Worm (Caenorhabditis elegans): ENCODE measurements around the gene Y38H6C.20.

Y38H6C.20 gene

ce11 chrV:20580511-20581040 lies 29.6 kb upstream of the Y38H6C.20 start, which contains the start of gene F26F2.7:
TSS of gene F26F2.7 (plus strand) at chrV:20580990.
- TF ChIP-seq mdl-1 (tag; optimal IDR thresholded peaks at IDR 0.05) (peak; percentile 30 to 45), lsy-2 (tag; optimal IDR thresholded peaks at IDR 0.05) (peak; percentile 82 to 93), C34F6.9 (tag; optimal IDR thresholded peaks at IDR 0.05) (peak; percentile 94), nhr-25 (tag; optimal IDR thresholded peaks at IDR 0.05) (no peak), nhr-12 (tag; optimal IDR thresholded peaks at IDR 0.05) (no peak), F13H6.1 (tag; optimal IDR thresholded peaks at IDR 0.05) (peak; percentile 68), mbf-1 (tag; optimal IDR thresholded peaks at IDR 0.05) (no peak), ceh-82 (tag; optimal IDR thresholded peaks at IDR 0.05) (no peak), ceh-16 (tag; optimal IDR thresholded peaks at IDR 0.05) (no peak), nhr-6 (tag; optimal IDR thresholded peaks at IDR 0.05) (no peak), ztf-4 (tag; optimal IDR thresholded peaks at IDR 0.05) (peak; percentile 61), lin-13 (GFP tag; optimal IDR thresholded peaks at IDR 0.05) (peak; percentile 85), elt-1 (tag; optimal IDR thresholded peaks at IDR 0.05) (no peak), ama-1 (optimal IDR thresholded peaks at IDR 0.05) (no peak), blmp-1 (tag; optimal IDR thresholded peaks at IDR 0.05; ENCODE audit: insufficient read depth) (no peak), unc-62 (GFP tag; optimal IDR thresholded peaks at IDR 0.05) (no peak), nhr-237 (tag; optimal IDR thresholded peaks at IDR 0.05) (no peak), crh-2 (tag; optimal IDR thresholded peaks at IDR 0.05) (peak; percentile 88), nhr-77 (tag; optimal IDR thresholded peaks at IDR 0.05) (no peak), ztf-11 (tag; optimal IDR thresholded peaks at IDR 0.05) (no peak), nhr-21 (tag; optimal IDR thresholded peaks at IDR 0.05) (peak; percentile 58), dmd-4 (tag; optimal IDR thresholded peaks at IDR 0.05) (peak; percentile 29), unc-55 (GFP tag; optimal IDR thresholded peaks at IDR 0.05) (peak; percentile 75), skn-1 (tag; optimal IDR thresholded peaks at IDR 0.05) (no peak), alr-1 (tag; optimal IDR thresholded peaks at IDR 0.05) (no peak), aly-2 (tag; optimal IDR thresholded peaks at IDR 0.05) (no peak), sem-4 (tag; optimal IDR thresholded peaks at IDR 0.05) (peak; percentile 71), elt-3 (tag; optimal IDR thresholded peaks at IDR 0.05) (no peak), ztf-1 (GFP tag; conservative IDR thresholded peaks at IDR 0.05) (no peak), mab-5 (tag; optimal IDR thresholded peaks at IDR 0.05) (peak; percentile 61), fos-1 (tag; optimal IDR thresholded peaks at IDR 0.05) (peak; percentile 45), nhr-23 (tag; optimal IDR thresholded peaks at IDR 0.05) (no peak), lin-39 (tag; optimal IDR thresholded peaks at IDR 0.05) (no peak), R02D3.7 (tag; optimal IDR thresholded peaks at IDR 0.05) (peak; percentile 21), sma-9 (GFP tag; optimal IDR thresholded peaks at IDR 0.05) (no peak), sma-9 (tag; optimal IDR thresholded peaks at IDR 0.05) (no peak), peb-1 (tag; optimal IDR thresholded peaks at IDR 0.05) (no peak), egl-27 (tag; optimal IDR thresholded peaks at IDR 0.05) (peak; percentile 21), zag-1 (tag; optimal IDR thresholded peaks at IDR 0.05) (peak; percentile 34), nhr-11 (tag; optimal IDR thresholded peaks at IDR 0.05) (no peak), nhr-129 (tag; optimal IDR thresholded peaks at IDR 0.05) (no peak), gmeb-1 (tag; optimal IDR thresholded peaks at IDR 0.05) (peak; percentile 80), lin-11 (tag; optimal IDR thresholded peaks at IDR 0.05) (peak; percentile 75), sma-3 (GFP tag; optimal IDR thresholded peaks at IDR 0.05) (peak; percentile 80), unc-39 (tag; optimal IDR thresholded peaks at IDR 0.05) (no peak), snpc-4 (tag; optimal IDR thresholded peaks at IDR 0.05) (peak; percentile 43), ZK546.5 (tag; optimal IDR thresholded peaks at IDR 0.05) (no peak), nhr-10 (tag; optimal IDR thresholded peaks at IDR 0.05) (no peak), Y55F3AM.14 (GFP tag; optimal IDR thresholded peaks at IDR 0.05) (no peak)
